Fruit fly (Drosophila melanogaster) whole organism, embryonic: ENCODE results near the gene gry.

Experiments used
- Atf3 ChIP-seq: fragments of 200-800 bp; sonication (Bioruptor generic); optimal IDR thresholded peaks from 3 replicates; lab custom pipeline; 2016; ENCODE audit warnings: missing biosample characterization, missing genetic modification characterization
- Bgb ChIP-seq: fragments of 200-800 bp; sonication (Bioruptor generic); IDR thresholded peaks from 2 replicates; pipeline ENCODE4 v1.3.6; 2022; ENCODE audit warnings: missing biosample characterization, missing genetic modification characterization; ENCODE audit not compliant: partially characterized antibody
- Blimp-1 ChIP-seq: fragments of 200-800 bp; sonication (Bioruptor generic); optimal IDR thresholded peaks from 3 replicates; lab custom pipeline; 2018; ENCODE audit warnings: missing biosample characterization, missing genetic modification characterization, mild to moderate bottlenecking, moderate library complexity, missing genetic modification reagents
- CG12155 ChIP-seq: fragments of 200-800 bp; sonication (Bioruptor generic); optimal IDR thresholded peaks from 3 replicates; lab custom pipeline; 2016; ENCODE audit warnings: missing biosample characterization, missing genetic modification characterization
- CG13775 ChIP-seq: fragments of 200-800 bp; sonication (Bioruptor generic); optimal IDR thresholded peaks from 3 replicates; lab custom pipeline; 2017; ENCODE audit warnings: missing biosample characterization, mild to moderate bottlenecking, missing genetic modification characterization
- CG17328 ChIP-seq: fragments of 200-800 bp; sonication (Bioruptor generic); IDR thresholded peaks from 2 replicates; pipeline ENCODE4 v1.3.6; 2022; ENCODE audit warnings: missing biosample characterization, missing genetic modification characterization
- CG2120 ChIP-seq: fragments of 200-800 bp; sonication (Bioruptor generic); optimal IDR thresholded peaks from 3 replicates; lab custom pipeline; 2016; ENCODE audit warnings: missing biosample characterization, missing genetic modification characterization
- CG33213 ChIP-seq: fragments of 200-800 bp; sonication (Bioruptor generic); optimal IDR thresholded peaks from 3 replicates; lab custom pipeline; 2016; ENCODE audit warnings: missing biosample characterization, missing genetic modification characterization
- CG3847 ChIP-seq: fragments of 200-800 bp; sonication (Bioruptor generic); IDR thresholded peaks from 2 replicates; pipeline ENCODE4 v1.3.6; 2022; ENCODE audit warnings: missing biosample characterization, missing genetic modification characterization
- CG42726 ChIP-seq: fragments of 200-800 bp; sonication (Bioruptor generic); IDR thresholded peaks from 2 replicates; pipeline ENCODE4 v1.3.6; 2022; ENCODE audit warnings: missing biosample characterization, missing genetic modification characterization; ENCODE audit not compliant: partially characterized antibody
- CG6854 ChIP-seq: fragments of 200-800 bp; sonication (Bioruptor generic); optimal IDR thresholded peaks from 3 replicates; lab custom pipeline; 2017; ENCODE audit warnings: missing biosample characterization, mild to moderate bottlenecking, missing genetic modification characterization
- CG7357 ChIP-seq: fragments of 200-800 bp; sonication (Bioruptor generic); IDR thresholded peaks from 3 replicates; pipeline ENCODE4 v1.3.6; 2022; ENCODE audit warnings: missing biosample characterization, missing genetic modification characterization
- CrebB ChIP-seq: fragments of 200-800 bp; sonication (Bioruptor generic); optimal IDR thresholded peaks from 3 replicates; lab custom pipeline; 2018; ENCODE audit warnings: missing biosample characterization, mild to moderate bottlenecking, missing genetic modification characterization
- Drgx ChIP-seq: fragments of 200-800 bp; sonication (Bioruptor generic); IDR thresholded peaks from 2 replicates; pipeline ENCODE4 v1.3.6; 2022; ENCODE audit warnings: missing biosample characterization, missing genetic modification characterization
- E2f1 ChIP-seq: fragments of 200-800 bp; sonication (Bioruptor generic); IDR thresholded peaks from 2 replicates; pipeline ENCODE4 v1.3.6; 2022; ENCODE audit warnings: missing biosample characterization, missing genetic modification characterization
- Gsc ChIP-seq: fragments of 200-800 bp; sonication (Bioruptor generic); IDR thresholded peaks from 2 replicates; pipeline ENCODE4 v1.3.6; 2022; ENCODE audit warnings: missing biosample characterization, missing genetic modification characterization
- Hr39 ChIP-seq: fragments of >200 bp; optimal IDR thresholded peaks from 2 replicates; lab custom pipeline; 2017
- Lhr ChIP-seq: fragments of 200-800 bp; sonication (Bioruptor generic); optimal IDR thresholded peaks from 3 replicates; lab custom pipeline; 2017; ENCODE audit warnings: mild to moderate bottlenecking, missing biosample characterization, missing genetic modification reagents, missing genetic modification characterization
- Lpt ChIP-seq: fragments of >200 bp; optimal IDR thresholded peaks from 2 replicates; lab custom pipeline; 2018; ENCODE audit warnings: missing biosample characterization, missing genetic modification characterization
- Med ChIP-seq: fragments of 200-800 bp; sonication (Bioruptor generic); peaks from one replicate; lab custom pipeline; 2016; ENCODE audit warnings: missing biosample characterization, missing genetic modification characterization, mild to moderate bottlenecking, inconsistent platforms, moderate library complexity
- NC2α ChIP-seq: fragments of 200-800 bp; sonication (Bioruptor generic); optimal IDR thresholded peaks from 2 replicates; lab custom pipeline; 2016; ENCODE audit warnings: missing biosample characterization, missing genetic modification characterization
- Pdp1 ChIP-seq, 2 experiments: fragments of 200-800 bp; sonication (Bioruptor generic); optimal IDR thresholded peaks; 3 replicates each; lab custom pipeline; 2016; ENCODE audit warnings: missing biosample characterization in 2 of 2, missing genetic modification characterization in 2 of 2, mild to moderate bottlenecking in 1 of 2, moderate library complexity in 1 of 2
- Rx ChIP-seq: fragments of 200-800 bp; sonication (Bioruptor generic); IDR thresholded peaks from 2 replicates; pipeline ENCODE4 v1.3.6; 2022; ENCODE audit warnings: missing biosample characterization, missing genetic modification characterization
- Stat92E ChIP-seq, 3 experiments: fragments of >200 bp in 2 of 3; fragments of 200-800 bp in 1 of 3; sonication (Bioruptor generic) in 1 of 3; optimal IDR thresholded peaks; 2 replicates each; lab custom pipeline; 2017 to 2019; ENCODE audit warnings: missing biosample characterization in 3 of 3, missing genetic modification characterization in 3 of 3, mild to moderate bottlenecking in 1 of 3, moderate library complexity in 1 of 3
- Taf1 ChIP-seq: fragments of 200-800 bp; sonication (Bioruptor generic); IDR thresholded peaks from 2 replicates; pipeline ENCODE4 v1.3.6; 2022; ENCODE audit warnings: missing biosample characterization, missing genetic modification characterization
- Trl ChIP-seq, 3 experiments: fragments of >200 bp in 2 of 3; fragments of 200-800 bp in 1 of 3; sonication (Bioruptor generic) in 1 of 3; optimal IDR thresholded peaks; 2 replicates in 1 of 3; 3 replicates in 2 of 3; lab custom pipeline; 2016 to 2017; ENCODE audit warnings: missing biosample characterization in 1 of 3, missing genetic modification characterization in 1 of 3
- YL-1 ChIP-seq: fragments of 200-800 bp; sonication (Bioruptor generic); optimal IDR thresholded peaks from 3 replicates; lab custom pipeline; 2017; ENCODE audit warnings: missing biosample characterization, mild to moderate bottlenecking, missing genetic modification characterization
- ap ChIP-seq: fragments of 200-800 bp; sonication (Bioruptor generic); IDR thresholded peaks from 2 replicates; pipeline ENCODE4 v1.3.6; 2022; ENCODE audit warnings: missing biosample characterization, missing genetic modification characterization
- bigmax ChIP-seq: fragments of 200-800 bp; sonication (Bioruptor generic); optimal IDR thresholded peaks from 2 replicates; lab custom pipeline; 2018; ENCODE audit warnings: missing biosample characterization, mild to moderate bottlenecking, missing genetic modification characterization
- bsh ChIP-seq, 2 experiments: fragments of 200-800 bp; sonication (Bioruptor generic); optimal IDR thresholded peaks; 2 replicates each; lab custom pipeline; 2017 to 2018; ENCODE audit warnings: mild to moderate bottlenecking in 2 of 2, missing biosample characterization in 2 of 2, missing genetic modification characterization in 2 of 2, moderate library complexity in 1 of 2
- chinmo ChIP-seq: fragments of 200-800 bp; sonication (Bioruptor generic); IDR thresholded peaks from 4 replicates; pipeline ENCODE4 v1.3.6; 2022; ENCODE audit warnings: missing biosample characterization, missing genetic modification characterization; ENCODE audit not compliant: partially characterized antibody
- corto ChIP-seq: fragments of 200-800 bp; sonication (Bioruptor generic); optimal IDR thresholded peaks from 2 replicates; lab custom pipeline; 2016; ENCODE audit warnings: missing biosample characterization, mild to moderate bottlenecking, missing genetic modification characterization, moderate library complexity
- crol ChIP-seq: fragments of 200-800 bp; sonication (Bioruptor generic); IDR thresholded peaks from 2 replicates; pipeline ENCODE4 v1.3.6; 2022; ENCODE audit warnings: missing biosample characterization, missing genetic modification characterization
- ems ChIP-seq: fragments of 200-800 bp; sonication (Bioruptor generic); optimal IDR thresholded peaks from 3 replicates; lab custom pipeline; 2016; ENCODE audit warnings: missing biosample characterization, missing genetic modification characterization
- eve ChIP-seq, 2 experiments: fragments of >200 bp; optimal IDR thresholded peaks; 2 replicates each; lab custom pipeline; 2017; ENCODE audit warnings: missing biosample characterization in 2 of 2, missing genetic modification characterization in 2 of 2
- fd3F ChIP-seq: fragments of 200-800 bp; sonication (Bioruptor generic); optimal IDR thresholded peaks from 2 replicates; lab custom pipeline; 2018; ENCODE audit warnings: missing biosample characterization, mild to moderate bottlenecking, missing genetic modification characterization, moderate library complexity
- lbe ChIP-seq: fragments of 200-800 bp; sonication (Bioruptor generic); optimal IDR thresholded peaks from 2 replicates; lab custom pipeline; 2016; ENCODE audit warnings: missing biosample characterization, mild to moderate bottlenecking, missing genetic modification characterization
- mirr ChIP-seq: fragments of 200-800 bp; sonication (Bioruptor generic); optimal IDR thresholded peaks from 3 replicates; lab custom pipeline; 2018; ENCODE audit warnings: missing biosample characterization, mild to moderate bottlenecking, missing genetic modification characterization
- nom ChIP-seq: fragments of 200-800 bp; sonication (Bioruptor generic); optimal IDR thresholded peaks from 2 replicates; lab custom pipeline; 2017; ENCODE audit warnings: missing biosample characterization, missing genetic modification characterization, mild to moderate bottlenecking, moderate library complexity, missing genetic modification reagents
- oc ChIP-seq: fragments of 200-800 bp; sonication (Bioruptor generic); optimal IDR thresholded peaks from 2 replicates; lab custom pipeline; 2018; ENCODE audit warnings: missing biosample characterization, mild to moderate bottlenecking, missing genetic modification characterization, moderate library complexity
- otp ChIP-seq: fragments of 200-800 bp; sonication (Bioruptor generic); IDR thresholded peaks from 3 replicates; pipeline ENCODE4, ENCODE4 v1.3.6; 2022; ENCODE audit warnings: missing biosample characterization, missing genetic modification characterization
- shn ChIP-seq: fragments of 200-800 bp; sonication (Bioruptor generic); optimal IDR thresholded peaks from 3 replicates; lab custom pipeline; 2016; ENCODE audit warnings: missing biosample characterization, missing genetic modification characterization
- sim ChIP-seq: fragments of 200-800 bp; sonication (Bioruptor generic); IDR thresholded peaks from 2 replicates; pipeline ENCODE4 v1.3.6; 2022; ENCODE audit warnings: missing biosample characterization, missing genetic modification characterization
- sna ChIP-seq: fragments of 200-800 bp; sonication (Bioruptor generic); IDR thresholded peaks from 2 replicates; pipeline ENCODE4 v1.3.6; 2022; ENCODE audit warnings: missing biosample characterization, missing genetic modification characterization; ENCODE audit not compliant: partially characterized antibody
- so ChIP-seq: fragments of 200-800 bp; sonication (Bioruptor generic); IDR thresholded peaks from 3 replicates; pipeline ENCODE4 v1.3.6; 2022; ENCODE audit warnings: missing biosample characterization, missing genetic modification characterization
- tup ChIP-seq: fragments of 200-800 bp; sonication (Bioruptor generic); optimal IDR thresholded peaks from 2 replicates; lab custom pipeline; 2016; ENCODE audit warnings: missing biosample characterization, mild to moderate bottlenecking, missing genetic modification characterization, moderate library complexity
- usp ChIP-seq: fragments of >200 bp; optimal IDR thresholded peaks from 2 replicates; lab custom pipeline; 2017; ENCODE audit warnings: missing biosample characterization, missing genetic modification characterization
- vfl ChIP-seq: fragments of 200-800 bp; sonication (Bioruptor generic); optimal IDR thresholded peaks from 2 replicates; lab custom pipeline; 2016; ENCODE audit warnings: missing biosample characterization, missing genetic modification characterization

The gry gene

DNA sequence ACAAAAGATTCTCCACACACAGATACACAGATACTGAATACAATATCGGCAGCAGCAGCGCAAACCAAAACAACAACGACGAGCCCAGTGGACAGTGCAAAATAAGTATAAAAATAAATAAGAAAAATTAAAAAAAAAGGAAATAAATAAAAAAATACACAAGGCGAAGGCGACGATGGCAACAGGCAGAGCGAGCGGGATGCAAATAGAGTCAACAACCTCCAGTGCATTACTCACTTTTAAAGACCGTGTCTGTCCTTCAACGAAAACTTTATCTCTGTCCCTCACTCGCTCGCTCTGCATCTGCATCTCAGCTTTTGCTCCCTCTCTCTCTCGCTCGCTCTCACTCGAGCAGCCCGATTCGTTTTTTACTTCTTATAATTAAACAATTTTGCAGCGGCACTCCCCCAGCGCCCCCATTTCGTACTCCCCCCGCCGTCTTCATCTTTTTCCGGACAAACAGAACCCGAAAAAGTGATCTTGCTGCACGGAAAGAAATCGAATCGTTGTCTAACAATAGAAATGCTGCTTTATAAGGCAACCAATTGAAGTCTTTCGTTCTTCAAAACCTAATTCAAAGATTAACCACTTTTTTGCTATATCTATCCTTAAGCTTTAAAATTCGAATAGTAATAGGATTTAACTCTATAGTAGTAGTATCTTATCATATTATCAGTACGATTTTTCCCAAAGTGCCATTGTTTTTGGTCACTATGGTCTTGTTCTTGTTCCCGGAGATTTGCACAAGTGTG, 47.7 kb downstream of the gry start:
- TF ChIP-seq otp (GFP tag; lab: Robert Waterston, UW): no peak
- TF ChIP-seq CG13775: no peak
- TF ChIP-seq Pdp1 (GFP tag; optimal IDR thresholded peaks at IDR 0.05; lab: Kevin White, UChicago): no peak
- peak; percentile 98 for TF ChIP-seq corto (GFP tag; lab: Kevin White, UChicago)
- no peak for TF ChIP-seq Stat92E (GFP tag; optimal IDR thresholded peaks at IDR 0.05; lab: Kevin White, UChicago)
- peak in 1 of 2 experiments; percentile 99 for TF ChIP-seq bsh (GFP tag; optimal IDR thresholded peaks at IDR 0.05; lab: Kevin White, UChicago)
- TF ChIP-seq Drgx (GFP tag; lab: Robert Waterston, UW): peak; percentile 94
- TF ChIP-seq crol (GFP tag; lab: Robert Waterston, UW): peak; percentile 43; the same call in 1 of the 2 replicates
- peak; percentile 100 for TF ChIP-seq nom (GFP tag; lab: Kevin White, UChicago)
- no peak for TF ChIP-seq ems
- no peak for TF ChIP-seq NC2α (GFP tag; lab: Kevin White, UChicago)
- no peak for TF ChIP-seq sna (GFP tag; lab: Robert Waterston, UW)
- no peak for TF ChIP-seq E2f1 (GFP tag; lab: Robert Waterston, UW)
- no peak for TF ChIP-seq CG7357
- no peak for TF ChIP-seq CG6854 (GFP tag; lab: Kevin White, UChicago)
- no peak for TF ChIP-seq CG3847 (GFP tag; lab: Robert Waterston, UW)
- TF ChIP-seq CG33213: no peak
- no peak for TF ChIP-seq mirr (GFP tag; lab: Kevin White, UChicago)
- no peak for TF ChIP-seq Bgb
- TF ChIP-seq so (GFP tag; lab: Robert Waterston, UW): no peak
- no peak for TF ChIP-seq vfl (GFP tag; lab: Kevin White, UChicago)
- TF ChIP-seq CG17328 (GFP tag; lab: Robert Waterston, UW): no peak
- TF ChIP-seq oc (tag; lab: Kevin White, UChicago): no peak
- no peak for TF ChIP-seq Taf1 (GFP tag; lab: Robert Waterston, UW)
- no peak for TF ChIP-seq Atf3 (GFP tag; lab: Kevin White, UChicago)
- no peak for TF ChIP-seq YL-1 (GFP tag; lab: Kevin White, UChicago)
- no peak for TF ChIP-seq usp
- peak in 1 of 2 experiments; percentile 7 for TF ChIP-seq Trl (optimal IDR thresholded peaks at IDR 0.05; lab: Kevin White, UChicago)
- no peak for TF ChIP-seq Trl (GFP tag; optimal IDR thresholded peaks at IDR 0.05; lab: Kevin White, UChicago)
- TF ChIP-seq Rx (GFP tag; lab: Robert Waterston, UW): no peak
- TF ChIP-seq Gsc (GFP tag; lab: Robert Waterston, UW): no peak
- no peak for TF ChIP-seq ap (GFP tag; lab: Robert Waterston, UW)
- TF ChIP-seq shn: no peak
- no peak for TF ChIP-seq tup (GFP tag; lab: Kevin White, UChicago)
- TF ChIP-seq CG12155 (GFP tag; lab: Kevin White, UChicago): no peak
- TF ChIP-seq sim: no peak
- TF ChIP-seq Hr39 (lab: Kevin White, UChicago): no peak
- TF ChIP-seq eve (GFP tag; optimal IDR thresholded peaks at IDR 0.05; lab: Kevin White, UChicago): no peak
- TF ChIP-seq CG2120 (GFP tag; lab: Kevin White, UChicago): no peak
- TF ChIP-seq CG42726: no peak
- no peak for TF ChIP-seq Lhr
- no peak for TF ChIP-seq Blimp-1
- TF ChIP-seq bigmax (GFP tag; lab: Kevin White, UChicago): no peak
- peak; percentile 94 for TF ChIP-seq lbe (GFP tag; lab: Kevin White, UChicago)
- TF ChIP-seq chinmo (GFP tag; lab: Robert Waterston, UW): 0 out of 4 replicates have a peak, but pooled peaks have one; percentile 38
- TF ChIP-seq Lpt: no peak
- TF ChIP-seq Med (GFP tag; lab: Kevin White, UChicago): peak; percentile 29
- no peak for TF ChIP-seq CrebB
- no peak for TF ChIP-seq fd3F (GFP tag; lab: Kevin White, UChicago)
